Worm (Caenorhabditis elegans): Measurements from ENCODE around the gene spe-29.

ce11 chrIV:9982226-9982794 is 48.6 kb downstream of the spe-29 start, which contains the start of gene rrp-1:
- TF ChIP-seq nhr-10 (tag; optimal IDR thresholded peaks at IDR 0.05) (no peak), skn-1 (tag; optimal IDR thresholded peaks at IDR 0.05) (no peak), zag-1 (tag; optimal IDR thresholded peaks at IDR 0.05) (no peak), unc-39 (tag; optimal IDR thresholded peaks at IDR 0.05) (no peak), nhr-11 (tag; optimal IDR thresholded peaks at IDR 0.05) (no peak), fkh-10 (GFP tag; optimal IDR thresholded peaks at IDR 0.05) (no peak)
